Fruit fly (Drosophila melanogaster) whole organism, prepupa: ENCODE data around the gene bor.

Experiments
- Blimp-1 ChIP-seq: fragments of 200-800 bp; sonication (Bioruptor generic); optimal IDR thresholded peaks from 3 replicates; lab custom pipeline; 2017; ENCODE audit warnings: missing biosample characterization, missing genetic modification characterization, mild to moderate bottlenecking, moderate library complexity, missing genetic modification reagents
- CG11294 ChIP-seq: fragments of 200-800 bp; sonication (Bioruptor generic); IDR thresholded peaks from 2 replicates; pipeline ENCODE4 v1.3.6; 2022; ENCODE audit warnings: missing biosample characterization, missing genetic modification characterization
- CG11902 ChIP-seq: fragments of 200-800 bp; sonication (Bioruptor generic); optimal IDR thresholded peaks from 3 replicates; lab custom pipeline; 2016; ENCODE audit warnings: missing biosample characterization, missing genetic modification characterization
- CG15336 ChIP-seq: fragments of 200-800 bp; sonication (Bioruptor generic); IDR thresholded peaks from 2 replicates; pipeline ENCODE4 v1.3.6; 2022; ENCODE audit warnings: missing biosample characterization, missing genetic modification characterization
- CG16779 ChIP-seq: fragments of 200-800 bp; sonication (Bioruptor generic); optimal IDR thresholded peaks from 3 replicates; lab custom pipeline; 2017; ENCODE audit warnings: missing biosample characterization, mild to moderate bottlenecking, missing genetic modification characterization
- CG3032 ChIP-seq: fragments of 200-800 bp; optimal IDR thresholded peaks from 2 replicates; lab custom pipeline; 2019; ENCODE audit warnings: missing biosample characterization, mild to moderate bottlenecking, missing genetic modification characterization, moderate library complexity
- CG32006 ChIP-seq: fragments of 200-800 bp; sonication (Bioruptor generic); optimal IDR thresholded peaks from 3 replicates; lab custom pipeline; 2017; ENCODE audit warnings: missing biosample characterization, mild to moderate bottlenecking, missing genetic modification characterization
- CG3919 ChIP-seq: fragments of 200-800 bp; sonication (Bioruptor generic); optimal IDR thresholded peaks from 3 replicates; lab custom pipeline; 2016; ENCODE audit warnings: missing biosample characterization, missing genetic modification characterization
- CG4318 ChIP-seq: fragments of 200-800 bp; sonication (Bioruptor generic); optimal IDR thresholded peaks from 3 replicates; lab custom pipeline; 2017; ENCODE audit warnings: missing biosample characterization, mild to moderate bottlenecking, missing genetic modification characterization
- CG6276 ChIP-seq: fragments of 200-800 bp; sonication (Bioruptor generic); optimal IDR thresholded peaks from 2 replicates; lab custom pipeline; 2017; ENCODE audit warnings: missing biosample characterization, mild to moderate bottlenecking, missing genetic modification characterization
- CG6808 ChIP-seq: fragments of 200-800 bp; sonication (Bioruptor generic); optimal IDR thresholded peaks from 3 replicates; lab custom pipeline; 2017; ENCODE audit warnings: missing biosample characterization, missing genetic modification characterization, mild to moderate bottlenecking, moderate library complexity, missing genetic modification reagents
- CG6854 ChIP-seq: fragments of 200-800 bp; sonication (Bioruptor generic); optimal IDR thresholded peaks from 2 replicates; lab custom pipeline; 2017; ENCODE audit warnings: missing biosample characterization, mild to moderate bottlenecking, missing genetic modification characterization
- CG7368 ChIP-seq: fragments of 200-800 bp; sonication (Bioruptor generic); optimal IDR thresholded peaks from 3 replicates; lab custom pipeline; 2016; ENCODE audit warnings: missing biosample characterization, missing genetic modification characterization
- CG8119 ChIP-seq: fragments of 200-800 bp; sonication (Bioruptor generic); IDR thresholded peaks from 3 replicates; pipeline ENCODE4 v1.3.6; 2022; ENCODE audit warnings: missing biosample characterization, missing genetic modification characterization
- CG8319 ChIP-seq: fragments of 200-800 bp; sonication (Bioruptor generic); optimal IDR thresholded peaks from 3 replicates; lab custom pipeline; 2016; ENCODE audit warnings: missing biosample characterization, missing genetic modification characterization
- CG9139 ChIP-seq: fragments of 200-800 bp; sonication (Bioruptor generic); optimal IDR thresholded peaks from 3 replicates; lab custom pipeline; 2017; ENCODE audit warnings: missing biosample characterization, mild to moderate bottlenecking, missing genetic modification characterization
- Eip78C ChIP-seq: fragments of 200-800 bp; sonication (Bioruptor generic); peaks from one replicate; lab custom pipeline; 2016; ENCODE audit warnings: missing biosample characterization, missing genetic modification characterization
- Gug ChIP-seq: fragments of 200-800 bp; sonication (Bioruptor generic); IDR thresholded peaks from 2 replicates; pipeline ENCODE4 v1.3.6; 2022; ENCODE audit warnings: missing biosample characterization, missing genetic modification characterization
- Hr38 ChIP-seq: sonication (Bioruptor generic); optimal IDR thresholded peaks from 2 replicates; lab custom pipeline; 2016; ENCODE audit warnings: missing biosample characterization, missing genetic modification characterization
- Hr39 ChIP-seq: fragments of 200-800 bp; sonication (Bioruptor generic); optimal IDR thresholded peaks from 2 replicates; lab custom pipeline; 2016; ENCODE audit warnings: missing biosample characterization, missing genetic modification characterization
- Lpt ChIP-seq: fragments of 200-800 bp; sonication (Bioruptor generic); optimal IDR thresholded peaks from 3 replicates; lab custom pipeline; 2016; ENCODE audit warnings: missing biosample characterization, missing genetic modification characterization
- Met ChIP-seq: fragments of 200-800 bp; sonication (Bioruptor generic); optimal IDR thresholded peaks from 3 replicates; lab custom pipeline; 2016; ENCODE audit warnings: missing biosample characterization, missing genetic modification characterization
- Smox ChIP-seq: fragments of 200-800 bp; sonication (Bioruptor generic); optimal IDR thresholded peaks from 3 replicates; lab custom pipeline; 2016; ENCODE audit warnings: missing biosample characterization, missing genetic modification characterization
- Sox14 ChIP-seq: fragments of 200-800 bp; sonication (Bioruptor generic); optimal IDR thresholded peaks from 3 replicates; lab custom pipeline; 2016; ENCODE audit warnings: missing biosample characterization, missing genetic modification characterization
- acj6 ChIP-seq: fragments of 200-800 bp; sonication (Bioruptor generic); optimal IDR thresholded peaks from 3 replicates; lab custom pipeline; 2016; ENCODE audit warnings: missing biosample characterization, missing genetic modification characterization
- eg ChIP-seq: fragments of 200-800 bp; sonication (Bioruptor generic); IDR thresholded peaks from 3 replicates; pipeline ENCODE4 v1.3.6; 2022; ENCODE audit warnings: missing biosample characterization, missing genetic modification characterization
- esn ChIP-seq: fragments of 200-800 bp; sonication (Bioruptor generic); optimal IDR thresholded peaks from 2 replicates; lab custom pipeline; 2016; ENCODE audit warnings: missing biosample characterization, mild to moderate bottlenecking, missing genetic modification characterization, moderate library complexity
- fd59A ChIP-seq: fragments of 200-800 bp; sonication (Bioruptor generic); optimal IDR thresholded peaks from 2 replicates; lab custom pipeline; 2017; ENCODE audit warnings: missing biosample characterization, mild to moderate bottlenecking, missing genetic modification characterization, missing genetic modification reagents
- fd85E ChIP-seq: fragments of 200-800 bp; sonication (Bioruptor generic); optimal IDR thresholded peaks from 3 replicates; lab custom pipeline; 2016; ENCODE audit warnings: missing biosample characterization, missing genetic modification characterization
- fkh ChIP-seq: fragments of 200-800 bp; sonication (Bioruptor generic); optimal IDR thresholded peaks from 3 replicates; lab custom pipeline; 2017; ENCODE audit warnings: missing biosample characterization, mild to moderate bottlenecking, missing genetic modification characterization, moderate library complexity
- lz ChIP-seq: fragments of 200-800 bp; sonication (Bioruptor generic); optimal IDR thresholded peaks from 3 replicates; lab custom pipeline; 2016; ENCODE audit warnings: missing biosample characterization, missing genetic modification characterization
- net ChIP-seq: fragments of 200-800 bp; sonication (Bioruptor generic); optimal IDR thresholded peaks from 3 replicates; lab custom pipeline; 2016; ENCODE audit warnings: missing biosample characterization, missing genetic modification characterization
- pdm3 ChIP-seq: fragments of 200-800 bp; sonication (Bioruptor generic); optimal IDR thresholded peaks from 3 replicates; lab custom pipeline; 2016; ENCODE audit warnings: missing biosample characterization, missing genetic modification characterization
- spab ChIP-seq: fragments of 200-800 bp; sonication (Bioruptor generic); optimal IDR thresholded peaks from 2 replicates; lab custom pipeline; 2017; ENCODE audit warnings: missing biosample characterization, mild to moderate bottlenecking, missing genetic modification characterization, missing genetic modification reagents
- ss ChIP-seq, 2 experiments: fragments of 200-800 bp; sonication (Bioruptor generic); optimal IDR thresholded peaks; 2 replicates in 1 of 2; 3 replicates in 1 of 2; lab custom pipeline; 2017 to 2018; ENCODE audit warnings: mild to moderate bottlenecking in 2 of 2, missing biosample characterization in 2 of 2, missing genetic modification characterization in 2 of 2, moderate library complexity in 1 of 2
- svp ChIP-seq: fragments of 200-800 bp; sonication (Bioruptor generic); peaks from one replicate; lab custom pipeline; 2016; ENCODE audit warnings: missing biosample characterization, missing genetic modification characterization
- topi ChIP-seq: fragments of 200-800 bp; sonication (Bioruptor generic); optimal IDR thresholded peaks from 3 replicates; lab custom pipeline; 2016; ENCODE audit warnings: missing biosample characterization, missing genetic modification characterization
- vri ChIP-seq: fragments of 200-800 bp; sonication (Bioruptor generic); optimal IDR thresholded peaks from 3 replicates; lab custom pipeline; 2016; ENCODE audit warnings: missing biosample characterization, mild to moderate bottlenecking, missing genetic modification characterization

Gene bor

dm6 chr3R:16247609-16248499 is 16.1 kb downstream of the bor start (continued):
- TF ChIP-seq CG8119 (GFP tag; lab: Robert Waterston, UW) (peak; percentile 69; the same call in 2 of the 3 replicates), ss (GFP tag; optimal IDR thresholded peaks at IDR 0.05; lab: Kevin White, UChicago) (peak in 1 of 2 experiments; percentile 81), Met (peak; percentile 65), CG6276 (GFP tag; lab: Kevin White, UChicago) (peak; percentile 71), CG15336 (GFP tag; lab: Robert Waterston, UW) (peak; percentile 76), acj6 (peak; percentile 64), pdm3 (GFP tag; lab: Kevin White, UChicago) (peak; percentile 65), vri (GFP tag; lab: Kevin White, UChicago) (no peak), CG16779 (peak; percentile 26), Sox14 (GFP tag; lab: Kevin White, UChicago) (peak; percentile 39)
- TF ChIP-seq, all 60 proteins: peak for 57

- TF ChIP-seq Eip78C (GFP tag; lab: Kevin White, UChicago) (peak; percentile 28), ss (GFP tag; optimal IDR thresholded peaks at IDR 0.05; lab: Kevin White, UChicago) (peak in 1 of 2 experiments; percentile 34), lz (GFP tag; lab: Kevin White, UChicago) (no peak)
Measured at dm6 chr3R:16247027-16247426, 16.9 kb downstream of the bor start.

- TF ChIP-seq fd85E (GFP tag; lab: Kevin White, UChicago), result no peak
- no peak for TF ChIP-seq CG8319 (GFP tag; lab: Kevin White, UChicago)
- peak; percentile 10 for TF ChIP-seq Met
- peak; percentile 36 for TF ChIP-seq Eip78C (GFP tag; lab: Kevin White, UChicago)
- TF ChIP-seq CG6854 (GFP tag; lab: Kevin White, UChicago), result peak; percentile 16
- TF ChIP-seq svp (GFP tag; lab: Kevin White, UChicago), result peak; percentile 92
- TF ChIP-seq Blimp-1, result peak; percentile 49
- TF ChIP-seq eg (GFP tag; lab: Robert Waterston, UW), result peak; percentile 49; the same call in 1 of the 3 replicates
Measured at dm6 chr3R:16245298-16246098, 18.4 kb downstream of the bor start.

- TF ChIP-seq Lpt (GFP tag; lab: Kevin White, UChicago) (no peak), Hr38 (GFP tag; lab: Kevin White, UChicago) (no peak), CG8119 (GFP tag; lab: Robert Waterston, UW) (peak; percentile 36; the same call in 2 of the 3 replicates), spab (GFP tag; lab: Kevin White, UChicago) (no peak), Gug (GFP tag; lab: Robert Waterston, UW) (no peak), CG9139 (GFP tag; lab: Kevin White, UChicago) (no peak), esn (GFP tag; lab: Kevin White, UChicago) (no peak), lz (GFP tag; lab: Kevin White, UChicago) (no peak), net (GFP tag; lab: Kevin White, UChicago) (peak; percentile 22), Blimp-1 (peak; percentile 13), fd59A (GFP tag; lab: Kevin White, UChicago) (no peak), CG6276 (GFP tag; lab: Kevin White, UChicago) (peak; percentile 42), CG11294 (GFP tag; lab: Robert Waterston, UW) (no peak), pdm3 (GFP tag; lab: Kevin White, UChicago) (peak; percentile 3), CG15336 (GFP tag; lab: Robert Waterston, UW) (0 out of 2 replicates have a peak, but pooled peaks have one; percentile 49), CG6854 (GFP tag; lab: Kevin White, UChicago) (peak; percentile 33), CG3032 (tag; lab: Kevin White, UChicago) (peak; percentile 18), topi (no peak), CG11902 (GFP tag; lab: Kevin White, UChicago) (no peak), fkh (peak; percentile 36), CG6808 (GFP tag; lab: Kevin White, UChicago) (peak; percentile 18), CG16779 (no peak), ss (GFP tag; optimal IDR thresholded peaks at IDR 0.05; lab: Kevin White, UChicago) (no peak), Smox (no peak), CG7368 (no peak), CG4318 (GFP tag; lab: Kevin White, UChicago) (no peak), CG32006 (GFP tag; lab: Kevin White, UChicago) (peak; percentile 64), Met (peak; percentile 20), Sox14 (GFP tag; lab: Kevin White, UChicago) (no peak), CG3919 (GFP tag; lab: Kevin White, UChicago) (peak; percentile 18), Hr39 (no peak), eg (GFP tag; lab: Robert Waterston, UW) (0 out of 3 replicates have a peak, but pooled peaks have one; percentile 16)
Measured at dm6 chr3R:16244241-16244977, 19.5 kb downstream of the bor start.
